Worm (Caenorhabditis elegans) whole organism, late embryonic: ENCODE data around the gene C16A11.2.

Experiments
- C08G9.2 ChIP-seq: sonication (generic microtip); optimal IDR thresholded peaks from 2 replicates; lab custom pipeline; 2016; ENCODE audit warnings: mild to moderate bottlenecking, missing genetic modification characterization, moderate library complexity, missing compliant biosample characterization
- F13H6.1 ChIP-seq: sonication (generic microtip); optimal IDR thresholded peaks from 2 replicates; lab custom pipeline; 2016; ENCODE audit warnings: missing genetic modification characterization, missing compliant biosample characterization
- K02D7.2 ChIP-seq: sonication (generic microtip); optimal IDR thresholded peaks from 2 replicates; lab custom pipeline; 2017; ENCODE audit warnings: mild to moderate bottlenecking, missing genetic modification characterization, missing compliant biosample characterization
- K09A11.1 ChIP-seq: sonication (generic microtip); optimal IDR thresholded peaks from 2 replicates; lab custom pipeline; 2017; ENCODE audit warnings: antibody characterized with exemption, mild to moderate bottlenecking, missing genetic modification characterization, missing compliant biosample characterization; ENCODE audit not compliant: insufficient read depth
- ahr-1 ChIP-seq: sonication (generic microtip); optimal IDR thresholded peaks from 2 replicates; lab custom pipeline; 2016; ENCODE audit warnings: missing genetic modification characterization, missing compliant biosample characterization
- ama-1 ChIP-seq: fragments of 150-350 bp; optimal IDR thresholded peaks from 2 replicates; lab custom pipeline; 2014
- ceh-14 ChIP-seq: sonication (generic microtip); optimal IDR thresholded peaks from 2 replicates; lab custom pipeline; 2016; ENCODE audit warnings: missing genotype, missing genetic modification characterization, missing compliant biosample characterization
- ceh-18 ChIP-seq: sonication (generic microtip); optimal IDR thresholded peaks from 2 replicates; lab custom pipeline; 2016; ENCODE audit warnings: missing genetic modification characterization, missing compliant biosample characterization
- ceh-19 ChIP-seq: fragments of 200-800 bp; sonication (Bioruptor generic); optimal IDR thresholded peaks from 2 replicates; lab custom pipeline; 2018; ENCODE audit warnings: mild to moderate bottlenecking, missing genetic modification characterization, missing compliant biosample characterization
- ceh-2 ChIP-seq: sonication (generic microtip); optimal IDR thresholded peaks from 2 replicates; lab custom pipeline; 2016; ENCODE audit warnings: missing genotype, missing genetic modification characterization, missing compliant biosample characterization
- ceh-22 ChIP-seq: sonication (generic microtip); optimal IDR thresholded peaks from 2 replicates; lab custom pipeline; 2017; ENCODE audit warnings: missing biosample characterization, missing genetic modification characterization
- ceh-24 ChIP-seq: sonication (generic microtip); optimal IDR thresholded peaks from 2 replicates; lab custom pipeline; 2016; ENCODE audit warnings: mild to moderate bottlenecking, missing genetic modification characterization, missing compliant biosample characterization
- ceh-30 ChIP-seq: fragments of 150-350 bp; optimal IDR thresholded peaks from 2 replicates; lab custom pipeline; 2014; ENCODE audit warnings: missing biosample characterization, missing genetic modification characterization
- ceh-31 ChIP-seq: sonication (generic microtip); optimal IDR thresholded peaks from 2 replicates; lab custom pipeline; 2016; ENCODE audit warnings: missing genetic modification characterization, missing compliant biosample characterization
- ceh-45 ChIP-seq: fragments of 200-800 bp; sonication (Bioruptor generic); IDR thresholded peaks from 2 replicates; pipeline ENCODE4 v1.3.6; 2022; ENCODE audit warnings: missing genetic modification reagents, missing genetic modification characterization, missing compliant biosample characterization
- ceh-48 ChIP-seq: sonication (generic microtip); optimal IDR thresholded peaks from 2 replicates; lab custom pipeline; 2016; ENCODE audit warnings: missing genetic modification characterization, inconsistent platforms, missing compliant biosample characterization
- ceh-9 ChIP-seq: sonication (generic microtip); optimal IDR thresholded peaks from 2 replicates; lab custom pipeline; 2016; ENCODE audit warnings: mild to moderate bottlenecking, missing genetic modification characterization, inconsistent platforms, missing compliant biosample characterization
- che-1 ChIP-seq: sonication (generic microtip); optimal IDR thresholded peaks from 2 replicates; lab custom pipeline; 2016; ENCODE audit warnings: mild to moderate bottlenecking, missing genetic modification characterization, missing compliant biosample characterization
- dmd-4 ChIP-seq: sonication (generic microtip); optimal IDR thresholded peaks from 2 replicates; lab custom pipeline; 2016; ENCODE audit warnings: borderline replicate concordance, missing genetic modification characterization, missing compliant biosample characterization
- elt-2 ChIP-seq: sonication (generic microtip); optimal IDR thresholded peaks from 2 replicates; lab custom pipeline; 2016; ENCODE audit warnings: missing genetic modification reagents, missing genetic modification characterization, missing compliant biosample characterization
- ets-4 ChIP-seq: sonication (generic microtip); optimal IDR thresholded peaks from 2 replicates; lab custom pipeline; 2016; ENCODE audit warnings: missing genetic modification characterization, missing compliant biosample characterization
- eyg-1 ChIP-seq: sonication (generic microtip); optimal IDR thresholded peaks from 2 replicates; lab custom pipeline; 2016; ENCODE audit warnings: missing genotype, missing genetic modification characterization, missing compliant biosample characterization
- gmeb-2 ChIP-seq: sonication (generic microtip); optimal IDR thresholded peaks from 2 replicates; lab custom pipeline; 2016; ENCODE audit warnings: missing genetic modification characterization, inconsistent platforms, missing compliant biosample characterization
- hlh-13 ChIP-seq: fragments of 200-800 bp; sonication (Bioruptor generic); optimal IDR thresholded peaks from 2 replicates; lab custom pipeline; 2018; ENCODE audit warnings: mild to moderate bottlenecking, missing genetic modification characterization, missing compliant biosample characterization
- hlh-15 ChIP-seq: sonication (generic microtip); optimal IDR thresholded peaks from 2 replicates; lab custom pipeline; 2016; ENCODE audit warnings: missing genetic modification characterization, missing compliant biosample characterization
- hlh-30 ChIP-seq: sonication (generic microtip); optimal IDR thresholded peaks from 2 replicates; lab custom pipeline; 2017; ENCODE audit warnings: antibody characterized with exemption, missing genetic modification characterization, missing compliant biosample characterization; ENCODE audit not compliant: insufficient read depth
- lim-6 ChIP-seq: sonication (generic microtip); optimal IDR thresholded peaks from 2 replicates; lab custom pipeline; 2016; ENCODE audit warnings: missing genetic modification characterization, missing compliant biosample characterization
- lin-11 ChIP-seq: fragments of 200-800 bp; sonication (Bioruptor generic); optimal IDR thresholded peaks from 2 replicates; lab custom pipeline; 2018; ENCODE audit warnings: mild to moderate bottlenecking, missing genetic modification characterization, missing compliant biosample characterization
- mec-3 ChIP-seq: sonication (generic microtip); optimal IDR thresholded peaks from 2 replicates; lab custom pipeline; 2016; ENCODE audit warnings: borderline replicate concordance, missing genetic modification characterization, missing compliant biosample characterization
- nhr-232 ChIP-seq: sonication (generic microtip); optimal IDR thresholded peaks from 2 replicates; lab custom pipeline; 2016; ENCODE audit warnings: missing genetic modification characterization, missing compliant biosample characterization
- npax-4 ChIP-seq: sonication (generic microtip); optimal IDR thresholded peaks from 2 replicates; lab custom pipeline; 2016; ENCODE audit warnings: missing genetic modification characterization, missing compliant biosample characterization
- pat-9 ChIP-seq: fragments of 200-800 bp; sonication (Bioruptor generic); optimal IDR thresholded peaks from 2 replicates; lab custom pipeline; 2018; ENCODE audit warnings: mild to moderate bottlenecking, missing genetic modification characterization, moderate library complexity, missing compliant biosample characterization
- pros-1 ChIP-seq: fragments of 150-350 bp; optimal IDR thresholded peaks from 2 replicates; lab custom pipeline; 2014; ENCODE audit warnings: missing biosample characterization, missing genetic modification reagents, missing genetic modification characterization
- ref-2 ChIP-seq: sonication (generic microtip); optimal IDR thresholded peaks from 2 replicates; lab custom pipeline; 2016; ENCODE audit warnings: missing genetic modification characterization, missing compliant biosample characterization
- rnt-1 ChIP-seq: sonication (generic microtip); optimal IDR thresholded peaks from 2 replicates; lab custom pipeline; 2016; ENCODE audit warnings: missing genetic modification characterization, missing compliant biosample characterization
- syd-9 ChIP-seq: sonication (generic microtip); optimal IDR thresholded peaks from 2 replicates; lab custom pipeline; 2016; ENCODE audit warnings: mild to moderate bottlenecking, missing genetic modification characterization, moderate library complexity, missing compliant biosample characterization
- ttx-3 ChIP-seq: sonication (generic microtip); optimal IDR thresholded peaks from 2 replicates; lab custom pipeline; 2016; ENCODE audit warnings: missing genetic modification reagents, missing genetic modification characterization, missing compliant biosample characterization
- unc-42 ChIP-seq: sonication (generic microtip); optimal IDR thresholded peaks from 2 replicates; lab custom pipeline; 2016; ENCODE audit warnings: missing genotype, missing genetic modification characterization, missing compliant biosample characterization
- unc-55 ChIP-seq: sonication (generic microtip); optimal IDR thresholded peaks from 2 replicates; lab custom pipeline; 2017; ENCODE audit warnings: missing biosample characterization, missing genetic modification reagents, missing genetic modification characterization
- zip-5 ChIP-seq: sonication (generic microtip); optimal IDR thresholded peaks from 2 replicates; lab custom pipeline; 2016; ENCODE audit warnings: missing genetic modification characterization, missing compliant biosample characterization
- ztf-16 ChIP-seq: sonication (generic microtip); optimal IDR thresholded peaks from 2 replicates; lab custom pipeline; 2017; ENCODE audit warnings: missing genetic modification characterization, missing compliant biosample characterization

The C16A11.2 gene

DNA sequence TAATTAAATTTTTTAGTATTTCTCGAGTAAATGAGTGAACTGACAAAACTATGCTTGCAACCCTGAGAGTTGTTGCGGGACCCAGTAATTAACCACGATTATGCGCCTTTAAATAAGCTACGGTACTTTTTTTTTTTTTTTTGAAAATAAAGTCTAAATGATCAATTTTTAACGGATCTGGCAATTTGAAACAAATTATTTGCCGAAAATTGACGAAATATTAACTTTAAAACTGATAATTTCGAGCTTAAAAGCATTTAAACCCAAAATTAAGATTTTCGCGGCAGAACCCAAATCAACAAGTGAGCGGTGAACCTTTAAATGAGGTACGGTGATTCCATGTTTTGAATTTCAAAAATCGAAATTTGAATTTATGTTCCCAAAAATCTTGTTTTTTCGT, 15.5 kb upstream of the C16A11.2 start:
- no peak for TF ChIP-seq ama-1 (lab: Kevin White, UChicago)
- TF ChIP-seq pat-9 (tag; lab: Kevin White, UChicago) = no peak
- no peak for TF ChIP-seq unc-55
- no peak for TF ChIP-seq ceh-24 (tag; lab: Kevin White, UChicago)
- TF ChIP-seq unc-42 (tag; lab: Kevin White, UChicago) = no peak
- no peak for TF ChIP-seq ref-2 (tag; lab: Kevin White, UChicago)
- no peak for TF ChIP-seq zip-5 (tag; lab: Kevin White, UChicago)
- TF ChIP-seq hlh-13 (GFP tag; lab: Kevin White, UChicago) = no peak
- TF ChIP-seq ceh-14 (tag; lab: Kevin White, UChicago) = no peak
- TF ChIP-seq K02D7.2 (tag; lab: Kevin White, UChicago) = no peak
- TF ChIP-seq rnt-1 (tag; lab: Kevin White, UChicago) = no peak

ce11 chrII:4222983-4223382, 15.0 kb upstream of the C16A11.2 start, which contains the start of gene C16A11.5:
Gene C16A11.5 (plus strand): TSS chrII:4223305.
- TF ChIP-seq lin-11 = no peak
- TF ChIP-seq ahr-1 (tag; lab: Kevin White, UChicago) = no peak
- TF ChIP-seq ttx-3 (tag; lab: Kevin White, UChicago) = no peak
- TF ChIP-seq gmeb-2 (tag; lab: Kevin White, UChicago) = no peak
- no peak for TF ChIP-seq C08G9.2 (tag; lab: Kevin White, UChicago)
- no peak for TF ChIP-seq ceh-30 (tag; lab: Kevin White, UChicago)
- no peak for TF ChIP-seq ceh-18 (tag; lab: Kevin White, UChicago)
- no peak for TF ChIP-seq hlh-13 (GFP tag; lab: Kevin White, UChicago)
- TF ChIP-seq hlh-15 (tag; lab: Kevin White, UChicago) = no peak
- no peak for TF ChIP-seq eyg-1 (tag; lab: Kevin White, UChicago)
- TF ChIP-seq npax-4 (tag; lab: Kevin White, UChicago) = no peak
- no peak for TF ChIP-seq hlh-30 (tag; lab: Kevin White, UChicago)
- TF ChIP-seq syd-9 (tag; lab: Kevin White, UChicago) = no peak
- TF ChIP-seq F13H6.1 (tag; lab: Kevin White, UChicago) = no peak
- TF ChIP-seq pros-1 (tag; lab: Kevin White, UChicago) = no peak
- no peak for TF ChIP-seq unc-55
- TF ChIP-seq dmd-4 (tag; lab: Kevin White, UChicago) = no peak
- no peak for TF ChIP-seq ceh-45
- no peak for TF ChIP-seq pat-9 (tag; lab: Kevin White, UChicago)
- no peak for TF ChIP-seq ztf-16 (tag; lab: Kevin White, UChicago)

DNA sequence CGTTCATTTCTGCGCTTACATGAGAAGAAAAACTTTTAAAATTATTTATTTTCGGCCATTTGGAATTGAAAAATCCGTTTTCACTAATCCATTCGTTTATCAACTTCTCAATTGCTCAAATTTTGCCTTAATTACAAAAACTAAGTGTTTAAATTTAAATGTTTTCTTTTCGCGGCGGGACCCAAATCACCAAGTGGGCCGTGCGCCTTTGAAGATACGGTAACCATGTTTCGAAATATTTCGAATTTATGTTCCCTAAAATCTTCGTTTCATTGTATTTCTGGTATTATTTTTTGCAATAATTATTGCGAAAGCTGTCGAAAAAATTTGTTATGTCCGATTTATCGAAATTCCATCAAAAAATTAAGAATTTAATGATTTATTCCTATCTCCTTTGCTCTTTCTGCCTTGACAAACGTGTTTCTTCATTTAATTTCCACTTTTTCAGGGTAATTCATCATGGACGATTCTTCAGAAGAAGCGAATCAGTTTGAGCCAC, 11.4 kb upstream of the C16A11.2 start, which contains the start of gene C16A11.4:
TSS of gene C16A11.4 (plus strand) at position 449 of the 499 bp plus-strand sequence.
- TF ChIP-seq dmd-4 (tag; lab: Kevin White, UChicago) (no peak), ceh-19 (no peak), ceh-48 (tag; lab: Kevin White, UChicago) (no peak), syd-9 (tag; lab: Kevin White, UChicago) (no peak), mec-3 (tag; lab: Kevin White, UChicago) (no peak), ceh-2 (tag; lab: Kevin White, UChicago) (no peak), elt-2 (tag; lab: Kevin White, UChicago) (no peak), K09A11.1 (no peak), ceh-22 (tag; lab: Kevin White, UChicago) (no peak)

DNA sequence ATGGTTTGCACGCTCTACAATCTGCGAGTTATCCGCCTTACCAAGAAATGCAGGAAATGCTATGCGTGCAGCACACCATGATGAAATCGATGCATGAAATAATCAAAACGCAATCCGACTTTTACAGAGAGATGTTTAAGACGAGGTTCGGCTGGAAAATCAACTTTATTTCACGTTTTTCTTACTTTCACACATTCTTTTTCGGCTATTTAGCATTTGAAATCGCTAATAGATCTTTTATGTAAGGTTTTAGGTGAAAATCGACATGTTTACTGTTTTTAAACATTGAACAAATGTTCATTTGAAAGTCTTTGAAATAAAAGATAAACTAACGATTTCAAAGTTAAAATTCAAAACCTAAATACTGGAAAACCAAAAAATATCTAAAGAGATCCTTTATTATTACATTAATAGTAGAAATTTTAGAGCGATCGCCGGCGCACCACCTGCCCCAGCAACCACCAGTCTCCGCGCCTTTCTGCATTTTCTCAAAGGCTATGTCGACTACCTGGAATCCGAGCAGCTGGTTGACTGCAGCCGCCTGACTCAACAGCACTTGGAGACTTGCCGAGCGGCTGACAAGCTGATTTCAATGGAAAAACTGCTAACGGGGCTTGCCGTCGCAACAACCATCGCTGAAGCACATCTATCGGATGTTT, 9.8 kb upstream of the C16A11.2 start:
- TF ChIP-seq ceh-30 (tag; lab: Kevin White, UChicago) (no peak), ref-2 (tag; lab: Kevin White, UChicago) (no peak), che-1 (tag; lab: Kevin White, UChicago) (no peak), lim-6 (tag; lab: Kevin White, UChicago) (no peak), nhr-232 (tag; lab: Kevin White, UChicago) (no peak), ceh-31 (tag; lab: Kevin White, UChicago) (no peak), ets-4 (no peak), ceh-22 (tag; lab: Kevin White, UChicago) (no peak), lin-11 (no peak), ceh-9 (no peak), pros-1 (tag; lab: Kevin White, UChicago) (no peak)
